Fruit fly (Drosophila melanogaster) S2 (cell line): ENCODE measurements around the gene TotM.

ENCODE experiments used
- CG8478 ChIP-seq: fragments of >200 bp; optimal IDR thresholded peaks from 2 replicates; lab custom pipeline; 2018
- CTCF ChIP-seq, 2 experiments: fragments of >200 bp; optimal IDR thresholded peaks; 2 replicates each; lab custom pipeline; 2018

DNA sequence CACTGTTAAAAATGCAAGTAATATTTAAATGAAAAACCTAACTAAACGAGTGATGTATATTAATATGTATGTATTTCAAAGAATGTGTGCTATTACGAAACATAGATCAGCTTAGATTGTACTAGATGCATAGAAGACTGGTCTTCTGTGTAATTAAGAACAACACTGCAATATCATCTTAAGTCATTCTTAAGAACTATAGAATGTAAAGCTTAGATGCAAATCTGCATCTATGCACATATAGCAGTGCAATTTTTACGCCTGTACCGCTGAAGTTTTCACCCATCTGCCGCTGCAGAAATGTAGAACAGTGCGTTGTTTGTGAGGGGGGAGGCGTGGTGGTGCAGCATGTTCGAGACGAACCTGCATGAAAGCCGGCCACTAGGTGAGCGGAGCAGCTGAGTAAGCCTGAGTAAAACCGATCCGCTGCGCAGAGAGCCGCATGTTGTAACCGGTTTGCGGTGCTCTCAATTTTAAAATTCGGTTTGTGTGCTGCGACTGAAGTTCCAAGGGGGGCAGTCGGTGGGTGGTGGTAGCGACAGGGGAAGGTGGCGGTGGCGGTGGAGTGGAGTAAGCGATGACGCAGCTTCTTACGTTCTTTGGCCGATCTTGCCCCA is 32.9 kb upstream of the TotM start:
- TF ChIP-seq CG8478 (no peak), CTCF (optimal IDR thresholded peaks at IDR 0.05; lab: Kevin White, UChicago) (no peak)
